Fruit fly (Drosophila melanogaster) ovary, adult (tissue): Measurements from ENCODE around the gene gb.

Source experiments
- CG17801 ChIP-seq: fragments of 200-800 bp; optimal IDR thresholded peaks from 2 replicates; lab custom pipeline; 2019; ENCODE audit warnings: missing biosample characterization, mild to moderate bottlenecking, missing genetic modification characterization, moderate library complexity; ENCODE audit not compliant: partially characterized antibody

The gb gene

dm6 chr3R:27067362-27067761 lies 44.7 kb downstream of the gb start:
- TF ChIP-seq CG17801 (GFP tag; lab: Kevin White, UChicago): no peak

- no peak for TF ChIP-seq CG17801 (GFP tag; lab: Kevin White, UChicago)
These were observed 46.9 kb downstream of the gb start, which contains the start of gene CG43935 for dm6 chr3R:27065136-27065535. TSS of gene CG43935 (plus strand) at chr3R:27065436.

- no peak for TF ChIP-seq CG17801 (GFP tag; lab: Kevin White, UChicago)
These were observed 48.0 kb downstream of the gb start, which contains the start of gene Nep5 for dm6 chr3R:27064099-27064498. TSS of gene Nep5 (minus strand) at chr3R:27064199.

- TF ChIP-seq CG17801 (GFP tag; lab: Kevin White, UChicago): no peak
These were observed 50.2 kb downstream of the gb start, which contains the start of gene CG34292 for dm6 chr3R:27061916-27062315. TSS of gene CG34292 (plus strand) at chr3R:27062216.
